Worm (Caenorhabditis elegans) whole organism, L3 larva: ENCODE measurements around the gene sri-19.

Source experiments
- R02D3.7 ChIP-seq: fragments of 150-350 bp; optimal IDR thresholded peaks from 2 replicates; lab custom pipeline; 2014; ENCODE audit warnings: missing biosample characterization, missing genetic modification characterization
- ZK546.5 ChIP-seq: sonication (generic microtip); optimal IDR thresholded peaks from 2 replicates; lab custom pipeline; 2017; ENCODE audit warnings: missing biosample characterization, missing genetic modification characterization
- aly-2 ChIP-seq: fragments of 150-350 bp; optimal IDR thresholded peaks from 2 replicates; lab custom pipeline; 2014; ENCODE audit warnings: missing biosample characterization, missing genetic modification characterization
- ama-1 ChIP-seq: fragments of 150-350 bp; optimal IDR thresholded peaks from 2 replicates; lab custom pipeline; 2018
- ceh-16 ChIP-seq: sonication (generic microtip); optimal IDR thresholded peaks from 2 replicates; lab custom pipeline; 2017; ENCODE audit warnings: missing biosample characterization, missing genetic modification characterization
- ceh-28 ChIP-seq: fragments of 150-350 bp; optimal IDR thresholded peaks from 2 replicates; lab custom pipeline; 2014; ENCODE audit warnings: missing biosample characterization, missing genetic modification reagents, missing genetic modification characterization
- ceh-82 ChIP-seq: fragments of 150-350 bp; optimal IDR thresholded peaks from 2 replicates; lab custom pipeline; 2014; ENCODE audit warnings: missing biosample characterization, missing genetic modification characterization
- ceh-9 ChIP-seq: sonication (generic microtip); optimal IDR thresholded peaks from 2 replicates; lab custom pipeline; 2018; ENCODE audit warnings: missing biosample characterization, missing genetic modification characterization
- daf-12 ChIP-seq: fragments of 150-350 bp; optimal IDR thresholded peaks from 2 replicates; lab custom pipeline; 2014; ENCODE audit warnings: missing biosample characterization, missing genetic modification reagents, missing genetic modification characterization
- egl-27 ChIP-seq: sonication (generic microtip); optimal IDR thresholded peaks from 4 replicates; lab custom pipeline; 2017; ENCODE audit warnings: missing biosample characterization, missing genetic modification reagents, missing genetic modification characterization
- egl-5 ChIP-seq: fragments of 150-350 bp; optimal IDR thresholded peaks from 2 replicates; lab custom pipeline; 2017; ENCODE audit warnings: missing biosample characterization, missing genetic modification reagents, missing genetic modification characterization, inconsistent platforms
- elt-1 ChIP-seq: fragments of 150-350 bp; optimal IDR thresholded peaks from 2 replicates; lab custom pipeline; 2014; ENCODE audit warnings: missing biosample characterization, missing genetic modification characterization
- elt-2 ChIP-seq: sonication (generic microtip); optimal IDR thresholded peaks from 2 replicates; lab custom pipeline; 2016; ENCODE audit warnings: missing genetic modification reagents, mild to moderate bottlenecking, missing genetic modification characterization, missing compliant biosample characterization
- eor-1 ChIP-seq, 2 experiments: fragments of 150-350 bp; optimal IDR thresholded peaks; 2 replicates each; lab custom pipeline; 2014 to 2018; ENCODE audit warnings: missing biosample characterization in 2 of 2, missing genetic modification characterization in 2 of 2
- fkh-10 ChIP-seq: sonication (generic microtip); optimal IDR thresholded peaks from 2 replicates; lab custom pipeline; 2017; ENCODE audit warnings: missing biosample characterization, missing genetic modification reagents, missing genetic modification characterization
- fkh-2 ChIP-seq: fragments of 150-350 bp; optimal IDR thresholded peaks from 2 replicates; lab custom pipeline; 2014; ENCODE audit warnings: missing biosample characterization, missing genetic modification reagents, missing genetic modification characterization
- fos-1 ChIP-seq: fragments of 150-350 bp; optimal IDR thresholded peaks from 2 replicates; lab custom pipeline; 2014; ENCODE audit warnings: missing biosample characterization, missing genetic modification characterization
- hmg-11 ChIP-seq: sonication (generic microtip); optimal IDR thresholded peaks from 2 replicates; lab custom pipeline; 2016; ENCODE audit warnings: missing genetic modification characterization, missing compliant biosample characterization
- jun-1 ChIP-seq: fragments of 150-350 bp; optimal IDR thresholded peaks from 2 replicates; lab custom pipeline; 2014; ENCODE audit warnings: missing biosample characterization, missing genetic modification reagents, missing genetic modification characterization
- lin-15B ChIP-seq: fragments of 150-350 bp; optimal IDR thresholded peaks from 2 replicates; lab custom pipeline; 2014; ENCODE audit warnings: missing biosample characterization, missing genetic modification characterization
- lin-39 ChIP-seq: fragments of 150-350 bp; optimal IDR thresholded peaks from 2 replicates; lab custom pipeline; 2018; ENCODE audit warnings: missing biosample characterization, missing genetic modification reagents, missing genetic modification characterization
- lsy-12 ChIP-seq: sonication (generic microtip); optimal IDR thresholded peaks from 2 replicates; lab custom pipeline; 2016; ENCODE audit warnings: mild to moderate bottlenecking, missing genetic modification characterization, missing compliant biosample characterization
- mdl-1 ChIP-seq: fragments of 150-350 bp; optimal IDR thresholded peaks from 2 replicates; lab custom pipeline; 2014; ENCODE audit warnings: missing biosample characterization, missing genetic modification characterization
- mml-1 ChIP-seq: fragments of 150-350 bp; sonication (generic microtip); optimal IDR thresholded peaks from 3 replicates; lab custom pipeline; 2014; ENCODE audit warnings: missing biosample characterization, missing genetic modification characterization
- nfya-1 ChIP-seq: sonication (generic microtip); optimal IDR thresholded peaks from 2 replicates; lab custom pipeline; 2017; ENCODE audit warnings: missing genetic modification characterization, mild to moderate bottlenecking, missing compliant biosample characterization, antibody characterized with exemption, moderate library complexity; ENCODE audit not compliant: insufficient read depth
- nhr-11 ChIP-seq: fragments of 150-350 bp; optimal IDR thresholded peaks from 2 replicates; lab custom pipeline; 2014; ENCODE audit warnings: missing biosample characterization, missing genetic modification characterization
- nhr-23 ChIP-seq: fragments of 150-350 bp; optimal IDR thresholded peaks from 2 replicates; lab custom pipeline; 2014; ENCODE audit warnings: missing biosample characterization, missing genetic modification reagents, missing genetic modification characterization
- nhr-237 ChIP-seq: fragments of 150-350 bp; optimal IDR thresholded peaks from 2 replicates; lab custom pipeline; 2014; ENCODE audit warnings: missing biosample characterization, missing genetic modification characterization
- nhr-25 ChIP-seq: sonication (generic microtip); optimal IDR thresholded peaks from 2 replicates; lab custom pipeline; 2017; ENCODE audit warnings: missing biosample characterization, missing genetic modification characterization
- nhr-28 ChIP-seq: fragments of 150-350 bp; optimal IDR thresholded peaks from 2 replicates; lab custom pipeline; 2014; ENCODE audit warnings: missing biosample characterization, missing genetic modification characterization
- nhr-43 ChIP-seq: sonication (generic microtip); optimal IDR thresholded peaks from 2 replicates; lab custom pipeline; 2016; ENCODE audit warnings: mild to moderate bottlenecking, missing genetic modification characterization, missing compliant biosample characterization; ENCODE audit not compliant: poor library complexity, severe bottlenecking
- nhr-67 ChIP-seq: fragments of 150-350 bp; optimal IDR thresholded peaks from 2 replicates; lab custom pipeline; 2014; ENCODE audit warnings: missing biosample characterization, missing genetic modification characterization
- nhr-76 ChIP-seq: fragments of 150-350 bp; sonication (generic microtip); optimal IDR thresholded peaks from 5 replicates; lab custom pipeline; 2014; ENCODE audit warnings: missing biosample characterization, missing genetic modification characterization
- nhr-77 ChIP-seq: fragments of 150-350 bp; optimal IDR thresholded peaks from 2 replicates; lab custom pipeline; 2014; ENCODE audit warnings: missing biosample characterization, missing genetic modification characterization
- pha-4 ChIP-seq: fragments of 150-350 bp; optimal IDR thresholded peaks from 2 replicates; lab custom pipeline; 2014; ENCODE audit warnings: missing biosample characterization, missing genetic modification reagents, missing genetic modification characterization
- pqm-1 ChIP-seq: fragments of 150-350 bp; optimal IDR thresholded peaks from 2 replicates; lab custom pipeline; 2017; ENCODE audit warnings: missing biosample characterization, missing genetic modification characterization, inconsistent platforms
- sea-2 ChIP-seq: fragments of 150-350 bp; sonication (generic microtip); optimal IDR thresholded peaks from 4 replicates; lab custom pipeline; 2014; ENCODE audit warnings: missing biosample characterization, missing genetic modification reagents, missing genetic modification characterization
- skn-1 ChIP-seq: fragments of 150-350 bp; optimal IDR thresholded peaks from 2 replicates; lab custom pipeline; 2014; ENCODE audit warnings: missing biosample characterization, missing genetic modification characterization
- snpc-4 ChIP-seq: fragments of 150-350 bp; optimal IDR thresholded peaks from 2 replicates; lab custom pipeline; 2014; ENCODE audit warnings: missing biosample characterization, missing genetic modification characterization
- tbx-2 ChIP-seq: sonication (generic microtip); optimal IDR thresholded peaks from 2 replicates; lab custom pipeline; 2016; ENCODE audit warnings: mild to moderate bottlenecking, missing genetic modification characterization, missing compliant biosample characterization
- unc-39 ChIP-seq: sonication (generic microtip); optimal IDR thresholded peaks from 4 replicates; lab custom pipeline; 2017; ENCODE audit warnings: missing biosample characterization, missing genetic modification characterization
- unc-62 ChIP-seq: fragments of 150-350 bp; sonication (generic microtip); optimal IDR thresholded peaks from 4 replicates; lab custom pipeline; 2014; ENCODE audit warnings: missing biosample characterization, missing genetic modification reagents, missing genetic modification characterization
- zag-1 ChIP-seq: fragments of 150-350 bp; optimal IDR thresholded peaks from 2 replicates; lab custom pipeline; 2014; ENCODE audit warnings: missing biosample characterization, missing genetic modification characterization
- ztf-11 ChIP-seq: fragments of 150-350 bp; optimal IDR thresholded peaks from 2 replicates; lab custom pipeline; 2014; ENCODE audit warnings: missing biosample characterization, missing genetic modification characterization

Gene sri-19

DNA sequence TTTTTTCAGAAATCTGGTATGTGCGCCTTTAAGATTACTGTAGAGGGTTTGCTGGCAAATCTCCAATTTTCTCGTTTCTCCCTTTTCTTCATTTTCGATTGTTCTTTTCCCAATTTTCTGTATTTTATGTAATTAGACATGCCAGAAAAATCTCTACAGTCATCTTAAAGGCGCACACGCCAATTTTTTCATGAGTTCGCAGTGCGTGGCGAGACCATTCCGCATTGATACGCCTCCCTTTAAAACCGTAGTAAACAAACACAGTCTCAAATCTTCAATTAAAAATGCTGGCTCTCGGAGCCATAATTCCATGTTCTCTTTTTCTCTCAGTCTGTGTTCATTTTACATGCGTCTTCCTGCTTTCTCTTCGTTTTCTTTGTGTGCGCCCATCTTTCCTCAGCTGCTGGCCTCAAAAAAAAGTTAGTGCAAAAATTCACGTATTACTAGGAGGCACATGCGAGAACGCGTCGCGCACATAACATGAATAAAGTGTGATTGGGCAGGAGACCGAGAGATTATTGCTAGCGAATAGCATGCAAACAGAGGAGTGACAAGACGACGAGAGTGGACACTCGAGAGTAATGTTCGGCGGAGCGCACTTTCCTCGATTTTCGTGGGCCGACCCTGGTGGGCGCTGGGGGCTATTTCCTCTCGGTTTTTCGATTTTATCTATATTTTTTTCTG, 39.2 kb upstream of the sri-19 start (continued):
- TF ChIP-seq fkh-10 (peak; percentile 61), nhr-77 (tag; lab: Kevin White, UChicago) (no peak), ceh-16 (no peak), egl-27 (tag; lab: Kevin White, UChicago) (no peak), fkh-2 (no peak), lin-15B (tag; lab: Kevin White, UChicago) (peak; percentile 85), skn-1 (tag; lab: Kevin White, UChicago) (peak; percentile 38), egl-5 (tag; lab: Kevin White, UChicago) (peak; percentile 85), hmg-11 (tag; lab: Kevin White, UChicago) (peak; percentile 90), R02D3.7 (tag; lab: Kevin White, UChicago) (peak; percentile 17), snpc-4 (tag; lab: Kevin White, UChicago) (peak; percentile 70), ZK546.5 (tag; lab: Kevin White, UChicago) (no peak), nhr-76 (no peak), zag-1 (tag; lab: Kevin White, UChicago) (no peak), ztf-11 (tag; lab: Kevin White, UChicago) (no peak)

DNA sequence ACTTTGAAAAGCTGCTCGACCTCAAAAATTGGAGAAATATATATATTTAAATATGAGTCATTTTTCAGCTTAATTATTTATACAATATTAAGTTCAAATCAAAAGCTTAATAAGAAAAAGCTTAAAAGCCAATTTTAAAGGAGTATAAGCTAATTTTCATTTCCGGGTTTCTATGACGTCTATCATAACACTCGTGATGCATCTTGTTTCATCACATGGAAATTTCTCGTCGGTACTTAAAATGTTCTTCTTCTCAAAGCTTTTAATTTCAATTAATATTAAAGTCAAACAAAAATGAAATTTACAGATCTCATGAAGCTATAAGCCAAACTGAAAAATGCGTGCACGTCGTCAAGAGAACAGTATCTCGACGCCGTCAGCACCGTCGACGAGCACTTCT, 38.4 kb upstream of the sri-19 start, which contains the start of gene rbr-2:
TSS of gene rbr-2 (plus strand) at position 301 of the 400 bp plus-strand sequence.
- no peak for TF ChIP-seq aly-2 (tag; lab: Kevin White, UChicago)
- no peak for TF ChIP-seq unc-39 (tag; lab: Kevin White, UChicago)
- no peak for TF ChIP-seq nfya-1 (tag; lab: Kevin White, UChicago)
- no peak for TF ChIP-seq nhr-43 (tag; lab: Kevin White, UChicago)
- no peak for TF ChIP-seq nhr-76
- TF ChIP-seq lin-39 (tag; lab: Kevin White, UChicago) = no peak
- TF ChIP-seq lin-15B (tag; lab: Kevin White, UChicago) = no peak
- no peak for TF ChIP-seq snpc-4 (tag; lab: Kevin White, UChicago)
- TF ChIP-seq skn-1 (tag; lab: Kevin White, UChicago) = no peak
- no peak for TF ChIP-seq jun-1 (tag; lab: Kevin White, UChicago)
- TF ChIP-seq fos-1 = no peak

DNA sequence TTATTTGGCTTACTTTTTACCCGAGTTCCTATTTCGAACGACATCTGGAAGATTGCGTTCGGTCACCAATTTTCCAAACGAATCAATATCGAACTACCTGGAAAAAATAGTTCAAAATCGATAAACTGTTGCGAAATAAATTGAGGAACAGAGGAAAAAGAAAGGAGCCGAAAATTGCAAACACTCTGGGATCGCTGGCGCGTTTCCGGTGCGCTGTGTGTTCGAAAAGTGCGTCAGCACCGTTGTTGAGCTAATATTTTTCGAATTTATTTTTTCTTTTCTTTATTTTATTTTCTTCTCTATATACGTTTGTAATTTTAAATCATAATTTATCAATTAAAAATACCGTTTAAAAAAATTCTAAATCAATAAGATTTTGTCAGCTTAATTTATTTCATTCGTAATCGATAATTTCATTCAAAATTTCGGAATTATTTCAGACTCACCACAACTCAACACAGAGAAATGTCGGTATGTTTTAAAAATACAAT, 25.1 kb upstream of the sri-19 start, which contains the start of the genes dnc-1 and lsm-7:
TSS of gene dnc-1 (minus strand) at position 142 of the 491 bp plus-strand sequence.
TSS of gene lsm-7 (plus strand) at position 441 of the 491 bp plus-strand sequence.
- TF ChIP-seq ztf-11 (tag; lab: Kevin White, UChicago) (no peak), elt-1 (tag; lab: Kevin White, UChicago) (peak; percentile 46), ceh-82 (tag; lab: Kevin White, UChicago) (peak; percentile 7), ceh-28 (peak; percentile 77), mml-1 (tag; lab: Kevin White, UChicago) (no peak), elt-2 (tag; lab: Kevin White, UChicago) (peak; percentile 28), fkh-10 (peak; percentile 57), fkh-2 (no peak), skn-1 (tag; lab: Kevin White, UChicago) (peak; percentile 65), pha-4 (tag; lab: Kevin White, UChicago) (peak; percentile 88), nhr-11 (no peak), lsy-12 (tag; lab: Kevin White, UChicago) (peak; percentile 23), nhr-25 (peak; percentile 35), pqm-1 (tag; lab: Kevin White, UChicago) (peak; percentile 16), nhr-77 (tag; lab: Kevin White, UChicago) (no peak), R02D3.7 (tag; lab: Kevin White, UChicago) (peak; percentile 34), nhr-23 (peak; percentile 49), nhr-76 (no peak), nhr-67 (no peak), mdl-1 (tag; lab: Kevin White, UChicago) (no peak), daf-12 (tag; lab: Kevin White, UChicago) (no peak), unc-62 (GFP tag; lab: Kevin White, UChicago) (no peak), aly-2 (tag; lab: Kevin White, UChicago) (no peak), eor-1 (tag; optimal IDR thresholded peaks at IDR 0.05; lab: Kevin White, UChicago) (no peak), nhr-28 (tag; lab: Kevin White, UChicago) (no peak), nhr-43 (tag; lab: Kevin White, UChicago) (peak; percentile 18), ama-1 (lab: Kevin White, UChicago) (no peak), lin-15B (tag; lab: Kevin White, UChicago) (peak; percentile 68), nfya-1 (tag; lab: Kevin White, UChicago) (peak; percentile 87), tbx-2 (no peak), jun-1 (tag; lab: Kevin White, UChicago) (peak; percentile 39), sea-2 (GFP tag; lab: Kevin White, UChicago) (no peak), hmg-11 (tag; lab: Kevin White, UChicago) (peak; percentile 63), nhr-237 (no peak), ceh-16 (no peak), ZK546.5 (tag; lab: Kevin White, UChicago) (no peak), fos-1 (no peak), snpc-4 (tag; lab: Kevin White, UChicago) (peak; percentile 79), ceh-9 (tag; lab: Kevin White, UChicago) (no peak), lin-39 (tag; lab: Kevin White, UChicago) (peak; percentile 72), egl-27 (tag; lab: Kevin White, UChicago) (no peak), egl-5 (tag; lab: Kevin White, UChicago) (no peak)
- TF ChIP-seq, all 47 proteins: peak for 19
